Worm (Caenorhabditis elegans) whole organism, late embryonic: ENCODE data around the gene C25F9.4.

Experiments used
- C08G9.2 ChIP-seq: sonication (generic microtip); optimal IDR thresholded peaks from 2 replicates; lab custom pipeline; 2016; ENCODE audit warnings: mild to moderate bottlenecking, missing genetic modification characterization, moderate library complexity, missing compliant biosample characterization
- ama-1 ChIP-seq: fragments of 150-350 bp; optimal IDR thresholded peaks from 2 replicates; lab custom pipeline; 2014
- fax-1 ChIP-seq: sonication (generic microtip); optimal IDR thresholded peaks from 2 replicates; lab custom pipeline; 2016; ENCODE audit warnings: missing genotype, missing genetic modification characterization, missing compliant biosample characterization
- fkh-10 ChIP-seq: fragments of 150-350 bp; optimal IDR thresholded peaks from 2 replicates; lab custom pipeline; 2014; ENCODE audit warnings: missing biosample characterization, missing genetic modification reagents, missing genetic modification characterization
- nhr-11 ChIP-seq: fragments of 150-350 bp; optimal IDR thresholded peaks from 2 replicates; lab custom pipeline; 2014; ENCODE audit warnings: missing biosample characterization, missing genetic modification characterization
- pha-4 ChIP-seq: fragments of 150-350 bp; optimal IDR thresholded peaks from 2 replicates; lab custom pipeline; 2018; ENCODE audit warnings: missing biosample characterization, missing genetic modification reagents, missing genetic modification characterization
- sdc-2 ChIP-seq: sonication (generic microtip); optimal IDR thresholded peaks from 2 replicates; lab custom pipeline; 2016; ENCODE audit warnings: missing genotype, missing genetic modification characterization, missing compliant biosample characterization
- tbx-7 ChIP-seq: sonication (generic microtip); optimal IDR thresholded peaks from 2 replicates; lab custom pipeline; 2016; ENCODE audit warnings: missing genotype, missing genetic modification characterization, missing compliant biosample characterization
- ztf-16 ChIP-seq: sonication (generic microtip); optimal IDR thresholded peaks from 2 replicates; lab custom pipeline; 2017; ENCODE audit warnings: missing genetic modification characterization, missing compliant biosample characterization

- TF ChIP-seq ama-1 (lab: Kevin White, UChicago) (no peak), sdc-2 (tag; lab: Kevin White, UChicago) (no peak), pha-4 (tag; lab: Kevin White, UChicago) (no peak), tbx-7 (no peak), ztf-16 (tag; lab: Kevin White, UChicago) (no peak), fkh-10 (no peak), nhr-11 (tag; lab: Kevin White, UChicago) (no peak), fax-1 (no peak), C08G9.2 (no peak)
Measured at ce11 chrV:19371777-19372176, 44.6 kb downstream of the C25F9.4 start.
